Fruit fly (Drosophila melanogaster) whole organism, pupa: ENCODE results near the gene sas.
A peak's percentile ranks its signal among the peaks of the same experiment; 100 is the strongest.

Source experiments
- CG10348 ChIP-seq: fragments of 200-800 bp; sonication (Bioruptor generic); IDR thresholded peaks from 2 replicates; pipeline ENCODE4 v1.3.6; 2022; ENCODE audit warnings: missing biosample characterization, missing genetic modification characterization
- CG12605 ChIP-seq: fragments of 200-800 bp; sonication (Bioruptor generic); IDR thresholded peaks from 2 replicates; pipeline ENCODE4 v1.3.6; 2022; ENCODE audit warnings: missing biosample characterization, missing genetic modification characterization
- CG13204 ChIP-seq: fragments of 200-800 bp; sonication (Bioruptor generic); optimal IDR thresholded peaks from 2 replicates; lab custom pipeline; 2018; ENCODE audit warnings: missing biosample characterization, mild to moderate bottlenecking, missing genetic modification characterization, moderate library complexity
- CG14655 ChIP-seq: fragments of 200-800 bp; sonication (Bioruptor generic); optimal IDR thresholded peaks from 3 replicates; lab custom pipeline; 2017; ENCODE audit warnings: mild to moderate bottlenecking, missing biosample characterization, missing genetic modification reagents, missing genetic modification characterization
- CG15710 ChIP-seq: fragments of 200-800 bp; sonication (Bioruptor generic); optimal IDR thresholded peaks from 2 replicates; lab custom pipeline; 2018; ENCODE audit warnings: missing biosample characterization, mild to moderate bottlenecking, missing genetic modification characterization, moderate library complexity
- CG17806 ChIP-seq: fragments of 200-800 bp; sonication (Bioruptor generic); optimal IDR thresholded peaks from 2 replicates; lab custom pipeline; 2018; ENCODE audit warnings: missing biosample characterization, mild to moderate bottlenecking, missing genetic modification characterization, moderate library complexity
- CG32121 ChIP-seq: fragments of 200-800 bp; sonication (Bioruptor generic); IDR thresholded peaks from 2 replicates; pipeline ENCODE4 v1.3.6; 2022; ENCODE audit warnings: missing biosample characterization, missing genetic modification characterization
- CG34367 ChIP-seq: fragments of 200-800 bp; sonication (Bioruptor generic); optimal IDR thresholded peaks from 2 replicates; lab custom pipeline; 2018; ENCODE audit warnings: missing biosample characterization, mild to moderate bottlenecking, missing genetic modification characterization
- CG4496 ChIP-seq: fragments of 200-800 bp; sonication (Bioruptor generic); IDR thresholded peaks from 3 replicates; pipeline ENCODE4 v1.3.6; 2022; ENCODE audit warnings: missing biosample characterization, missing genetic modification characterization
- CG8159 ChIP-seq: fragments of 200-800 bp; sonication (Bioruptor generic); optimal IDR thresholded peaks from 3 replicates; lab custom pipeline; 2018; ENCODE audit warnings: missing biosample characterization, mild to moderate bottlenecking, missing genetic modification characterization, moderate library complexity
- CG8301 ChIP-seq: fragments of 200-800 bp; sonication (Bioruptor generic); optimal IDR thresholded peaks from 2 replicates; lab custom pipeline; 2018; ENCODE audit warnings: missing biosample characterization, mild to moderate bottlenecking, missing genetic modification characterization
- CG9948 ChIP-seq: fragments of 200-800 bp; sonication (Bioruptor generic); optimal IDR thresholded peaks from 2 replicates; lab custom pipeline; 2018; ENCODE audit warnings: missing biosample characterization, mild to moderate bottlenecking, missing genetic modification characterization, moderate library complexity
- EcR ChIP-seq: fragments of 200-800 bp; sonication (Bioruptor generic); optimal IDR thresholded peaks from 3 replicates; lab custom pipeline; 2019; ENCODE audit warnings: missing biosample characterization, missing genetic modification characterization, mild to moderate bottlenecking, moderate library complexity, missing genetic modification reagents
- Ets98B ChIP-seq: fragments of 200-800 bp; sonication (Bioruptor generic); IDR thresholded peaks from 2 replicates; pipeline ENCODE4 v1.3.6; 2022; ENCODE audit warnings: missing biosample characterization, missing genetic modification characterization
- Pif1A ChIP-seq: fragments of 200-800 bp; sonication (Bioruptor generic); optimal IDR thresholded peaks from 3 replicates; lab custom pipeline; 2016; ENCODE audit warnings: missing biosample characterization, missing genetic modification characterization
- Pif1B ChIP-seq: fragments of 200-800 bp; sonication (Bioruptor generic); optimal IDR thresholded peaks from 3 replicates; lab custom pipeline; 2016; ENCODE audit warnings: missing biosample characterization, missing genetic modification characterization
- Snoo ChIP-seq: fragments of 200-800 bp; sonication (Bioruptor generic); optimal IDR thresholded peaks from 3 replicates; lab custom pipeline; 2017; ENCODE audit warnings: missing biosample characterization, mild to moderate bottlenecking, missing genetic modification characterization, inconsistent platforms
- fd96Ca ChIP-seq: fragments of 200-800 bp; sonication (Bioruptor generic); IDR thresholded peaks from 3 replicates; pipeline ENCODE4 v1.3.6; 2022; ENCODE audit warnings: missing biosample characterization, missing genetic modification characterization
- gl ChIP-seq: fragments of 200-800 bp; sonication (Bioruptor generic); optimal IDR thresholded peaks from 2 replicates; lab custom pipeline; 2018; ENCODE audit warnings: missing biosample characterization, mild to moderate bottlenecking, missing genetic modification characterization
- rn ChIP-seq: fragments of 200-800 bp; sonication (Bioruptor generic); IDR thresholded peaks from 2 replicates; pipeline ENCODE4 v1.3.6; 2022; ENCODE audit warnings: missing biosample characterization, missing genetic modification characterization

Gene sas

dm6 chr3R:7162356-7163289 lies at the start of gene sas:
Gene sas, plus strand, starts transcription at chr3R:7162808.
- peak; percentile 97 for TF ChIP-seq EcR
- peak; percentile 46; the same call in 1 of the 2 replicates for TF ChIP-seq CG12605
- TF ChIP-seq CG8159 (tag; lab: Kevin White, UChicago): no peak
- peak; percentile 16 for TF ChIP-seq Snoo (tag; lab: Kevin White, UChicago)
- TF ChIP-seq CG8301 (tag; lab: Kevin White, UChicago): no peak
- TF ChIP-seq CG4496 (GFP tag; lab: Robert Waterston, UW): peak; percentile 45; the same call in 2 of the 3 replicates
- TF ChIP-seq CG17806: no peak
- TF ChIP-seq Pif1A: no peak
- TF ChIP-seq Pif1B (GFP tag; lab: Kevin White, UChicago): peak; percentile 28
- peak; percentile 14 for TF ChIP-seq CG13204 (GFP tag; lab: Kevin White, UChicago)
- TF ChIP-seq Ets98B (GFP tag; lab: Robert Waterston, UW): peak; percentile 17; the same call in 1 of the 2 replicates
- TF ChIP-seq, all 21 proteins: peak for 7

- TF ChIP-seq CG9948 (tag; lab: Kevin White, UChicago) (no peak), rn (GFP tag; lab: Robert Waterston, UW) (no peak), CG32121 (GFP tag; lab: Robert Waterston, UW) (no peak), fd96Ca (no peak), CG8159 (tag; lab: Kevin White, UChicago) (no peak), Ets98B (GFP tag; lab: Robert Waterston, UW) (no peak), CG10348 (GFP tag; lab: Robert Waterston, UW) (no peak), CG15710 (tag; lab: Kevin White, UChicago) (no peak), CG12605 (no peak)
These were observed 49.6 kb upstream of the sas start for dm6 chr3R:7112977-7113376.

dm6 chr3R:7116511-7116910 lies 46.1 kb upstream of the sas start:
- TF ChIP-seq Pif1A: no peak
- TF ChIP-seq CG14655 (GFP tag; lab: Kevin White, UChicago): no peak
- TF ChIP-seq fd96Ca: no peak
- TF ChIP-seq CG12605: no peak
- TF ChIP-seq CG10348 (GFP tag; lab: Robert Waterston, UW): no peak
- TF ChIP-seq rn (GFP tag; lab: Robert Waterston, UW): no peak
- no peak for TF ChIP-seq CG34367 (tag; lab: Kevin White, UChicago)
- no peak for TF ChIP-seq Snoo (tag; lab: Kevin White, UChicago)
- no peak for TF ChIP-seq CG13204 (GFP tag; lab: Kevin White, UChicago)
- TF ChIP-seq CG15710 (tag; lab: Kevin White, UChicago): no peak
- TF ChIP-seq Ets98B (GFP tag; lab: Robert Waterston, UW): no peak
- no peak for TF ChIP-seq CG9948 (tag; lab: Kevin White, UChicago)

- TF ChIP-seq EcR (no peak), CG12605 (no peak), CG8159 (tag; lab: Kevin White, UChicago) (no peak), gl (no peak), CG32121 (GFP tag; lab: Robert Waterston, UW) (no peak), CG10348 (GFP tag; lab: Robert Waterston, UW) (no peak), fd96Ca (no peak), CG13204 (GFP tag; lab: Kevin White, UChicago) (no peak)
These were observed 45.0 kb upstream of the sas start, which contains the start of gene Mlp84B for dm6 chr3R:7117590-7117989. Gene Mlp84B, minus strand, starts transcription at chr3R:7117732.

- peak; percentile 94 for TF ChIP-seq EcR
- TF ChIP-seq CG8159 (tag; lab: Kevin White, UChicago): no peak
- TF ChIP-seq CG4496 (GFP tag; lab: Robert Waterston, UW): 0 out of 3 replicates have a peak, but pooled peaks have one; percentile 6
- no peak for TF ChIP-seq CG12605
- TF ChIP-seq CG10348 (GFP tag; lab: Robert Waterston, UW): no peak
- TF ChIP-seq, all 21 proteins: peak for 2
These were observed 40.2 kb upstream of the sas start for dm6 chr3R:7122172-7123072.

dm6 chr3R:7123073-7123572 lies 39.5 kb upstream of the sas start:
- no peak for TF ChIP-seq CG4496 (GFP tag; lab: Robert Waterston, UW)
- 0 out of 2 replicates have a peak, but pooled peaks have one; percentile 17 for TF ChIP-seq CG32121 (GFP tag; lab: Robert Waterston, UW)
